Fruit fly (Drosophila melanogaster) whole organism, prepupa: ENCODE results near the gene CG32266.

Experiments used
- Blimp-1 ChIP-seq: fragments of 200-800 bp; sonication (Bioruptor generic); optimal IDR thresholded peaks from 3 replicates; lab custom pipeline; 2017; ENCODE audit warnings: missing biosample characterization, missing genetic modification characterization, mild to moderate bottlenecking, moderate library complexity, missing genetic modification reagents
- CG16779 ChIP-seq: fragments of 200-800 bp; sonication (Bioruptor generic); optimal IDR thresholded peaks from 3 replicates; lab custom pipeline; 2017; ENCODE audit warnings: missing biosample characterization, mild to moderate bottlenecking, missing genetic modification characterization
- CG32006 ChIP-seq: fragments of 200-800 bp; sonication (Bioruptor generic); optimal IDR thresholded peaks from 3 replicates; lab custom pipeline; 2017; ENCODE audit warnings: missing biosample characterization, mild to moderate bottlenecking, missing genetic modification characterization
- CG6808 ChIP-seq: fragments of 200-800 bp; sonication (Bioruptor generic); optimal IDR thresholded peaks from 3 replicates; lab custom pipeline; 2017; ENCODE audit warnings: missing biosample characterization, missing genetic modification characterization, mild to moderate bottlenecking, moderate library complexity, missing genetic modification reagents
- Lpt ChIP-seq: fragments of 200-800 bp; sonication (Bioruptor generic); optimal IDR thresholded peaks from 3 replicates; lab custom pipeline; 2016; ENCODE audit warnings: missing biosample characterization, missing genetic modification characterization
- lz ChIP-seq: fragments of 200-800 bp; sonication (Bioruptor generic); optimal IDR thresholded peaks from 3 replicates; lab custom pipeline; 2016; ENCODE audit warnings: missing biosample characterization, missing genetic modification characterization

- no peak for TF ChIP-seq lz (GFP tag; lab: Kevin White, UChicago)
- no peak for TF ChIP-seq CG16779 (tag; lab: Kevin White, UChicago)
- TF ChIP-seq CG6808 (GFP tag; lab: Kevin White, UChicago) = no peak
- no peak for TF ChIP-seq CG32006 (GFP tag; lab: Kevin White, UChicago)
- TF ChIP-seq Lpt (GFP tag; lab: Kevin White, UChicago) = no peak
- TF ChIP-seq Blimp-1 = no peak
Measured at dm6 chr3L:3755101-3755500, 35.5 kb upstream of the CG32266 start, which contains the start of gene ppk27.
